Fruit fly (Drosophila melanogaster) Kc167 (cell line): ENCODE measurements around the gene VhaM9.7-d.

Source experiments
- Sin3A ChIP-seq: fragments of >200 bp; optimal IDR thresholded peaks from 2 replicates; lab custom pipeline; 2018; ENCODE audit warnings: missing external identifiers
- ttk ChIP-seq: sonication (Bioruptor generic); optimal IDR thresholded peaks from 2 replicates; lab custom pipeline; 2017; ENCODE audit warnings: missing external identifiers

DNA sequence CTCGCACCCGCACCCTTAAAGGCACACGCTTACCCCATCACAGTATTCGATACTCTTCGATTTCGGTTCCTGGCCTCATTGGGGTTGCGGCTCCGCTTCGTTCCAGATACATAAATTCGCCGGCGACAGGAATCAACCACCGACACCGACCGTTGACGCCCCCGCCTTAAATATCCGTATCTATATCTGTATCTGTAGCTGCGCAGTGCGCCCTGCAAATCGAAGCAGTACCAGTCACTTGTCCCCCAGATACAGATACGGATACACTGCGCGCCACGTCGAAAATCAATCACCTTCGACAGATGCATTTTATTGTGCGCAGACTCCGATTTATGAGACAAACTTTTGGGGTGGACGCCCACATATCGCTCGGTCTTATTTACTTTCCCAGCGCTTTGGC, 2.4 kb upstream of the VhaM9.7-d start:
- no peak for TF ChIP-seq ttk (lab: Kevin White, UChicago)
- TF ChIP-seq Sin3A (lab: Kevin White, UChicago), result no peak
